Worm (Caenorhabditis elegans): ENCODE data around the gene C54F6.15.

C54F6.15 gene

DNA sequence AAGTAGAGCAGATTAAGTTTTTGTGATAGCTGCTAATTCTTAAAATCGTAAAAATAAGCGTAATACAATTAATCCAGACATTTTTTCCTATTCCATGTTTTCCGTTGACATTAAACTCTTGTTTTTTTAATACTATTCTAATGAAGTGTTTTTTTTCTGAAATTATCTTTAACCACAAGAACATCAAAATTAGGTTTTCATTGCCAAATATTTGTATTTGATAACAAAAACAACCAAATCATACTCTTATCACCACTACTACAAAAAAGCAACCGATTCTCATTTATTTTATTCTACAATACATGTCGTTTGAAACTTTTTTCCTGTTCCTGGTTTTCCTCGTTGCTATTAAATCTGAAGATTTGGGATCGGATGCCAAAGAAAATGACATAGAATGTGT, 5.0 kb upstream of the C54F6.15 start, which contains the start of gene C54F6.17:
C54F6.17 (plus strand) TSS at position 301 of the 400 bp plus-strand sequence.
- no peak for TF ChIP-seq ztf-4 (tag; optimal IDR thresholded peaks at IDR 0.05)

DNA sequence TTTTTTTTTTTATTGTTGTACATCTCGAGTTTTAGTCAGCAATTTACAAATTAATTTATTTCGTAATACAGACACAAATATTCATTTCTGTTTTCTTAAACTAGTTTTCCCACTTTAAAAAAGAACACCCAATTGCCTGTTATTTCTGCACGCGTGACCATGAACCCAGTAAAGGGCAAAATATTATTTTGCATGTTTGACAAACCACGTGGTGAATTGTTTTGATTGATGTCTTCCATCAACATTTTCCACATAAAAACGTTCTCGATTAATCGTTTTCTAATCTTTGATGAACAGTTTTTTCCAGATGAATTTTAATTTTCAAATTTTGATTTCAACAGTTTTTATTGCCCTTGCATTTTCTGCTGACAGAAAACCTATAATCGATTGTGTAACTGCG, 3.5 kb upstream of the C54F6.15 start, which contains the start of gene C54F6.18:
C54F6.18 (plus strand) TSS at position 301 of the 400 bp plus-strand sequence.
- TF ChIP-seq ceh-16 (tag; optimal IDR thresholded peaks at IDR 0.05) (no peak), nhr-12 (tag; optimal IDR thresholded peaks at IDR 0.05) (no peak), nhr-25 (tag; optimal IDR thresholded peaks at IDR 0.05) (no peak), pha-4 (tag; optimal IDR thresholded peaks at IDR 0.05) (no peak), sea-2 (GFP tag; optimal IDR thresholded peaks at IDR 0.05) (no peak), elt-2 (tag; optimal IDR thresholded peaks at IDR 0.05) (no peak), fkh-10 (GFP tag; optimal IDR thresholded peaks at IDR 0.05) (no peak), daf-12 (tag; optimal IDR thresholded peaks at IDR 0.05) (no peak), aly-2 (tag; optimal IDR thresholded peaks at IDR 0.05) (no peak), ZK546.5 (tag; optimal IDR thresholded peaks at IDR 0.05) (no peak), hmg-11 (tag; optimal IDR thresholded peaks at IDR 0.05) (no peak), snpc-4 (tag; optimal IDR thresholded peaks at IDR 0.05) (no peak)

DNA sequence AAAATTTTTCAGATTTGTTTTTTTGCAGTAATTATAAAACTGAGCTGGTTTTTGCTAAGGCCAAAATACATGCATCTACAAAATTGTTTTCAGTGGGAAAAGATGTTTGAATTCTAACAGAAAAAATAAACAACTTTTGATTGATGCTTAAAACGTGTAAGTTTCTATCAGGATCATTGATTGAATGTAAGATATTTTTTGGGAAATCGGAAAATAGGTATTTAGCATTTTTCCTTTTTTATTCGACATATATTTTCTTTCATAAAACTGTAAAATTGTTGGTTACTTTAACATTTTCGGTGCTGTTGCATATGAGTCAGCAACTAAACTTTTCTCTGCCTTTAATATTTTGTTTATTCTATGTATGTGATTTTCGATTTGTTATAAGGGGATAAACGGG, 2.3 kb upstream of the C54F6.15 start, which contains the start of gene C54F6.20:
C54F6.20 (plus strand) TSS at position 301 of the 400 bp plus-strand sequence.
- TF ChIP-seq fkh-2 (tag; optimal IDR thresholded peaks at IDR 0.05) (no peak), eor-1 (tag; optimal IDR thresholded peaks at IDR 0.05) (no peak), skn-1 (tag; optimal IDR thresholded peaks at IDR 0.05) (no peak), fkh-10 (GFP tag; optimal IDR thresholded peaks at IDR 0.05) (no peak), ama-1 (optimal IDR thresholded peaks at IDR 0.05) (no peak), ZK546.5 (tag; optimal IDR thresholded peaks at IDR 0.05) (no peak), nhr-77 (tag; optimal IDR thresholded peaks at IDR 0.05) (no peak), pqm-1 (tag; optimal IDR thresholded peaks at IDR 0.05) (no peak), mdl-1 (tag; optimal IDR thresholded peaks at IDR 0.05) (no peak), nhr-11 (tag; optimal IDR thresholded peaks at IDR 0.05) (no peak), lin-15B (tag; optimal IDR thresholded peaks at IDR 0.05) (no peak), snpc-4 (tag; optimal IDR thresholded peaks at IDR 0.05) (no peak), hmg-11 (tag; optimal IDR thresholded peaks at IDR 0.05) (no peak), lsy-12 (tag; optimal IDR thresholded peaks at IDR 0.05) (no peak), tbx-2 (tag; optimal IDR thresholded peaks at IDR 0.05) (no peak), elt-3 (tag; optimal IDR thresholded peaks at IDR 0.05) (no peak), elt-2 (tag; optimal IDR thresholded peaks at IDR 0.05) (no peak), ceh-28 (tag; optimal IDR thresholded peaks at IDR 0.05) (no peak), ceh-9 (tag; optimal IDR thresholded peaks at IDR 0.05) (no peak)

DNA sequence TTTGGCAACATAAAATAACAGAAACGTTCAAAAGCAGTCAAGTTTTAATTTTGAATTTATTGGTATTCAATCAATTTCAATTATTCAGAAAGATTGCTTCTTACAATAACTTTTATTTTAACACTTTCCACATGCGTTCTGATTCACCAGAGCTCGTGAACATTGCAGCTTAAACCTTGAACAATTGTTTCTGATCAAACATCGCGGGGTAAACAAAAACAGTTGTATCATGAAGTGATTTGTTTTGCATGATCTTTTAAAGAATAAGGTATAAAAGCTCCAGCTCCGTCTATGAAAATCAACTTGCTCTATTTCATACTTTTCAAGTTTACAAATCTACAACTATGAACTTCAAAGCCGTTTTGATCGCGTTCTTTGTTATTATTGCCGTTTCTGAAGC, 1.2 kb upstream of the C54F6.15 start, which contains the start of gene C54F6.6:
C54F6.6 (plus strand) TSS at position 301 of the 400 bp plus-strand sequence.
- no peak for TF ChIP-seq nhr-67 (tag; optimal IDR thresholded peaks at IDR 0.05)
- TF ChIP-seq egl-27 (tag; optimal IDR thresholded peaks at IDR 0.05) = no peak
- no peak for TF ChIP-seq nhr-77 (tag; optimal IDR thresholded peaks at IDR 0.05)
- no peak for TF ChIP-seq unc-62 (GFP tag; optimal IDR thresholded peaks at IDR 0.05)
- no peak for TF ChIP-seq fkh-2 (tag; optimal IDR thresholded peaks at IDR 0.05)
- no peak for TF ChIP-seq pqm-1 (tag; optimal IDR thresholded peaks at IDR 0.05)
- TF ChIP-seq nhr-76 (tag; optimal IDR thresholded peaks at IDR 0.05) = no peak
- TF ChIP-seq zag-1 (tag; optimal IDR thresholded peaks at IDR 0.05) = no peak
- TF ChIP-seq mdl-1 (tag; optimal IDR thresholded peaks at IDR 0.05) = no peak

DNA sequence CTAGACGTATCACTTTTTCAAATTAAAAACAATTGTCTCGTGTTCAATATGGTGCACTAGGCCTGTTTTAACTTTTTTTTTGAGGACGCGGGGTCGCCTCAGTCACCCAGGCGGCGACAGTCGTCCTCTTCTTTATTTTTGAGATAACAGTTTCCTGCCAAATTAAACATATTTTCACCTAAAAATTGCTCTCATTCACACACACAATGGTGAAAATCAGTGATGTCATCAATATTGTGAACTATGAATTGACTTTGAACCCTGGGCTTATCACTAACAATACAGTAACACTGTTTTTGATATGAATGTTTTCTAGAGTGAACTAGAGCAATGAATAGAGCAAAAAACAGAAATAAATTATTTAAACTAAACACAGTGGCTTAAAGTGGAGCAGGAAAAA, 875 bp downstream of the C54F6.15 start:
- TF ChIP-seq nhr-23 (tag; optimal IDR thresholded peaks at IDR 0.05) (no peak), skn-1 (tag; optimal IDR thresholded peaks at IDR 0.05) (no peak), lin-39 (tag; optimal IDR thresholded peaks at IDR 0.05) (no peak), nhr-11 (tag; optimal IDR thresholded peaks at IDR 0.05) (no peak), nhr-237 (tag; optimal IDR thresholded peaks at IDR 0.05) (no peak), lsy-12 (tag; optimal IDR thresholded peaks at IDR 0.05) (no peak), hmg-11 (tag; optimal IDR thresholded peaks at IDR 0.05) (no peak), nhr-28 (tag; optimal IDR thresholded peaks at IDR 0.05) (no peak), fkh-10 (GFP tag; optimal IDR thresholded peaks at IDR 0.05) (no peak), eor-1 (tag; optimal IDR thresholded peaks at IDR 0.05) (no peak), elt-3 (tag; optimal IDR thresholded peaks at IDR 0.05) (no peak), snpc-4 (tag; optimal IDR thresholded peaks at IDR 0.05) (no peak), R02D3.7 (tag; optimal IDR thresholded peaks at IDR 0.05) (no peak), ama-1 (optimal IDR thresholded peaks at IDR 0.05) (no peak), elt-2 (tag; optimal IDR thresholded peaks at IDR 0.05) (peak; percentile 75), nfya-1 (tag; optimal IDR thresholded peaks at IDR 0.05; ENCODE audit: insufficient read depth) (no peak), pqm-1 (tag; optimal IDR thresholded peaks at IDR 0.05) (peak; percentile 89), jun-1 (tag; optimal IDR thresholded peaks at IDR 0.05) (no peak)
